Fruit fly (Drosophila melanogaster) whole organism, adult: ENCODE results near the gene CG6028.

Source experiments
- CG11617 ChIP-seq: fragments of 200-800 bp; sonication (Bioruptor generic); optimal IDR thresholded peaks from 2 replicates; lab custom pipeline; 2017; ENCODE audit warnings: mild to moderate bottlenecking, missing biosample characterization, missing genetic modification reagents, missing genetic modification characterization
- CG33017 ChIP-seq: fragments of 200-800 bp; sonication (Bioruptor generic); optimal IDR thresholded peaks from 2 replicates; lab custom pipeline; 2018; ENCODE audit warnings: missing biosample characterization, mild to moderate bottlenecking, missing genetic modification characterization, moderate library complexity
- CG7045 ChIP-seq: fragments of 200-800 bp; sonication (Bioruptor generic); optimal IDR thresholded peaks from 2 replicates; lab custom pipeline; 2017; ENCODE audit warnings: missing biosample characterization, mild to moderate bottlenecking, missing genetic modification characterization
- CG7101 ChIP-seq: fragments of 200-800 bp; sonication (Bioruptor generic); optimal IDR thresholded peaks from 2 replicates; lab custom pipeline; 2018; ENCODE audit warnings: missing biosample characterization, mild to moderate bottlenecking, missing genetic modification characterization, moderate library complexity
- Clk ChIP-seq: fragments of 200-800 bp; sonication (Bioruptor generic); optimal IDR thresholded peaks from 2 replicates; lab custom pipeline; 2017; ENCODE audit warnings: missing biosample characterization, missing genetic modification characterization
- Hr96 ChIP-seq: fragments of 200-800 bp; sonication (Bioruptor generic); optimal IDR thresholded peaks from 2 replicates; lab custom pipeline; 2016; ENCODE audit warnings: missing biosample characterization, missing genetic modification characterization
- Mnt ChIP-seq: fragments of 200-800 bp; sonication (Bioruptor generic); optimal IDR thresholded peaks from 2 replicates; lab custom pipeline; 2016; ENCODE audit warnings: missing biosample characterization, mild to moderate bottlenecking, missing genetic modification characterization
- cnc ChIP-seq, 2 experiments: fragments of >200 bp; optimal IDR thresholded peaks; 2 replicates each; lab custom pipeline; 2017

dm6 chr3R:22067235-22067634 is 41.9 kb upstream of the CG6028 start:
- TF ChIP-seq Mnt (GFP tag; lab: Kevin White, UChicago) (no peak), CG7101 (no peak), CG7045 (no peak), Hr96 (no peak), CG11617 (GFP tag; lab: Kevin White, UChicago) (no peak), Clk (GFP tag; lab: Kevin White, UChicago) (no peak), cnc (optimal IDR thresholded peaks at IDR 0.05; lab: Kevin White, UChicago) (no peak), CG33017 (no peak)
